Fruit fly (Drosophila melanogaster) whole organism, adult: ENCODE data around the gene CG1983.

ENCODE experiments used
- CG11617 ChIP-seq: fragments of 200-800 bp; sonication (Bioruptor generic); optimal IDR thresholded peaks from 2 replicates; lab custom pipeline; 2017; ENCODE audit warnings: mild to moderate bottlenecking, missing biosample characterization, missing genetic modification reagents, missing genetic modification characterization
- CG12768 ChIP-seq: fragments of 200-800 bp; sonication (Bioruptor generic); optimal IDR thresholded peaks from 2 replicates; lab custom pipeline; 2017; ENCODE audit warnings: missing biosample characterization, missing genetic modification characterization, mild to moderate bottlenecking, moderate library complexity, missing genetic modification reagents
- CG14711 ChIP-seq: fragments of 200-800 bp; sonication (Bioruptor generic); optimal IDR thresholded peaks from 2 replicates; lab custom pipeline; 2018; ENCODE audit warnings: missing biosample characterization, mild to moderate bottlenecking, missing genetic modification characterization, moderate library complexity
- CG1620 ChIP-seq: fragments of 200-800 bp; sonication (Bioruptor generic); optimal IDR thresholded peaks from 2 replicates; lab custom pipeline; 2016; ENCODE audit warnings: missing biosample characterization, missing genetic modification characterization
- CG33017 ChIP-seq: fragments of 200-800 bp; sonication (Bioruptor generic); optimal IDR thresholded peaks from 2 replicates; lab custom pipeline; 2018; ENCODE audit warnings: missing biosample characterization, mild to moderate bottlenecking, missing genetic modification characterization, moderate library complexity
- CG5204 ChIP-seq: fragments of 200-800 bp; sonication (Bioruptor generic); optimal IDR thresholded peaks from 2 replicates; lab custom pipeline; 2016; ENCODE audit warnings: missing biosample characterization, missing genetic modification characterization
- CG7045 ChIP-seq: fragments of 200-800 bp; sonication (Bioruptor generic); optimal IDR thresholded peaks from 2 replicates; lab custom pipeline; 2017; ENCODE audit warnings: missing biosample characterization, mild to moderate bottlenecking, missing genetic modification characterization
- CG7101 ChIP-seq: fragments of 200-800 bp; sonication (Bioruptor generic); optimal IDR thresholded peaks from 2 replicates; lab custom pipeline; 2018; ENCODE audit warnings: missing biosample characterization, mild to moderate bottlenecking, missing genetic modification characterization, moderate library complexity
- Clk ChIP-seq: fragments of 200-800 bp; sonication (Bioruptor generic); optimal IDR thresholded peaks from 2 replicates; lab custom pipeline; 2017; ENCODE audit warnings: missing biosample characterization, missing genetic modification characterization
- Crg-1 ChIP-seq: fragments of 200-800 bp; sonication (Bioruptor generic); optimal IDR thresholded peaks from 2 replicates; lab custom pipeline; 2016; ENCODE audit warnings: missing biosample characterization, missing genetic modification characterization
- Hr96 ChIP-seq: fragments of 200-800 bp; sonication (Bioruptor generic); optimal IDR thresholded peaks from 2 replicates; lab custom pipeline; 2016; ENCODE audit warnings: missing biosample characterization, missing genetic modification characterization
- Mnt ChIP-seq: fragments of 200-800 bp; sonication (Bioruptor generic); optimal IDR thresholded peaks from 2 replicates; lab custom pipeline; 2016; ENCODE audit warnings: missing biosample characterization, mild to moderate bottlenecking, missing genetic modification characterization
- bab1 ChIP-seq: fragments of 200-800 bp; sonication (Bioruptor generic); optimal IDR thresholded peaks from 3 replicates; lab custom pipeline; 2019; ENCODE audit warnings: missing biosample characterization, mild to moderate bottlenecking, missing genetic modification characterization, moderate library complexity
- cic ChIP-seq: fragments of 200-800 bp; sonication (Bioruptor generic); optimal IDR thresholded peaks from 2 replicates; lab custom pipeline; 2017; ENCODE audit warnings: missing biosample characterization, mild to moderate bottlenecking, missing genetic modification characterization, moderate library complexity
- cnc ChIP-seq, 2 experiments: fragments of >200 bp; optimal IDR thresholded peaks; 2 replicates each; lab custom pipeline; 2017
- kay ChIP-seq: fragments of 200-800 bp; sonication (Bioruptor generic); peaks from one replicate; lab custom pipeline; 2016; ENCODE audit warnings: missing biosample characterization, missing genetic modification characterization, borderline replicate concordance
- ovo ChIP-seq: fragments of 200-800 bp; sonication (Bioruptor generic); optimal IDR thresholded peaks from 2 replicates; lab custom pipeline; 2016; ENCODE audit warnings: missing biosample characterization, missing genetic modification characterization
- pad ChIP-seq: fragments of 200-800 bp; sonication (Bioruptor generic); optimal IDR thresholded peaks from 3 replicates; lab custom pipeline; 2017; ENCODE audit warnings: missing biosample characterization, missing genetic modification characterization, mild to moderate bottlenecking, moderate library complexity, missing genetic modification reagents
- tj ChIP-seq: fragments of 200-800 bp; sonication (Bioruptor generic); optimal IDR thresholded peaks from 3 replicates; lab custom pipeline; 2017; ENCODE audit warnings: missing biosample characterization, mild to moderate bottlenecking, missing genetic modification characterization, moderate library complexity
- toe ChIP-seq: fragments of 200-800 bp; sonication (Bioruptor generic); optimal IDR thresholded peaks from 2 replicates; lab custom pipeline; 2016; ENCODE audit warnings: missing biosample characterization, missing genetic modification characterization

The CG1983 gene

DNA sequence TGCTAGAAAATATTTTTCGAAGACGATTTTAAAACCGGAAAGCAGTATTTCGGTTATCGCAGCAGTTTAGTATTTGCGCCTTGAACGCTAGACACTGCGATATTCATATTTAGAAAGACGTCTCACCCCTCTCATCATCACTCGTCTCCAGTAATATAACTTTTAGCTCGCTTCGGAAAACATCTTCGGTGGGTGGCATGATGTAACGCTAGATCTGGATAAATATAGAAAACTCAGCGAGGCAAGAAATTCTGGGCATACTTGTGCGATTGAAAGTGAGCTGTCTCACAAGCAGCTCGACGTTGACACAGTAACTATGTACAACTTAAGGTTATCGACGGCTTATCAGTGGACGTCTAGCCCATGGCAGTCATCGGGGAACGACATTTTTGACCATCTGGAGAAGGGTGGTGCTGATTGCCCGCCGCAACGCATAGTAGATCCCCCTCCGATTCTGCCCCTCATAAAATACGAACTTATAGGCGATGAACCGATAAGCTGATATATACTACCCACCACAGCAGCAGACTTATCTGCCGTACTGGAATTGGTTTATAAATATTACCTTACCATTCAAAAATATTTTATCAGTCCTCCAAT lies 26.6 kb upstream of the CG1983 start:
- TF ChIP-seq CG33017 (tag; lab: Kevin White, UChicago) (no peak), CG14711 (tag; lab: Kevin White, UChicago) (no peak), CG7045 (GFP tag; lab: Kevin White, UChicago) (no peak), CG7101 (tag; lab: Kevin White, UChicago) (no peak), tj (GFP tag; lab: Kevin White, UChicago) (no peak), pad (GFP tag; lab: Kevin White, UChicago) (no peak), cic (no peak), toe (GFP tag; lab: Kevin White, UChicago) (no peak), CG12768 (GFP tag; lab: Kevin White, UChicago) (no peak)

DNA sequence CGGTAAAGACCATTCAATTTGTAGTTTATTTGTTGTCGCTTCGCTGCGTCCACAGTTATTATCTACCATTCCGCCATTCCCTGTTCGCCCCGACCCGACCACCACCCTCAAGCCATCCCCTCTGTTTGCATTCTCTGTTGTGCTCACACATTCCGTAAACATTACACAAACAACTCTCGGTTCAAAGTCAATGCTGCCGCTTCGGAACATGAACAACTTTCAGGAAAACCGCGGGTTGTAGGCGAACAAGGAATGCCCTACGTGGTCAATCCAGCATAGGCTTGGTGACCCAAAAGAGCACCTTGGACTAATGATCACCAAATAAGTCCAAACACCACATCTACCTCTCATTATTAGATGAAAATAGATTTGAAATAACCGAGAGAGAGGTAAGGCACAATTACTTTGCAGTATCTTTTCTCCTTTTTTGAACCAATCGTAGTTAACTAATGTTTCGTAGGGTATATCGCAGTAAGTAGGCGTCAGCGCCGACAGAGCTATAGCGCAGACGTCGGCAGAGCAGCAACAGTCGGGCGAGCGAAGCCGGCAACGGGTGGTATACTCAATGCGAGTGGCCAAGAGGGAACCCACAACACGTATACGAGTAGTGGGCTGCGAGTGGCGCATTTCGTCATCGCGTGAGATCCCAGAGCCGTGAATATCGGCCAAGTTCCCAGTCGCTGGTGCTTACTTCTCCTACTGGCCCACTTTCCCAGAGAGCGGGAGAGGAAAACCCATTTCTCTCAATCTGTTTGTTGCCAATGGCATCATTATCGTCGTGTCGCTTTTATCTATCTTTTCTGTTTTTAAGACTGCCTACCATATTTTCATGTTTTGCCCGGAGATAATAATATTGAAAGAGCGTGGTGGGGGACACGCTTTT lies 25.8 kb upstream of the CG1983 start:
- TF ChIP-seq tj (GFP tag; lab: Kevin White, UChicago) = peak; percentile 57
- peak; percentile 34 for TF ChIP-seq ovo (GFP tag; lab: Kevin White, UChicago)
- peak; percentile 58 for TF ChIP-seq Crg-1 (GFP tag; lab: Kevin White, UChicago)
- peak; percentile 91 for TF ChIP-seq toe (GFP tag; lab: Kevin White, UChicago)
- peak; percentile 90 for TF ChIP-seq CG7045 (GFP tag; lab: Kevin White, UChicago)
- TF ChIP-seq Hr96 (GFP tag; lab: Kevin White, UChicago) = peak; percentile 94
- peak; percentile 91 for TF ChIP-seq CG11617 (GFP tag; lab: Kevin White, UChicago)
- peak; percentile 45 for TF ChIP-seq kay
- TF ChIP-seq bab1 (GFP tag; lab: Kevin White, UChicago) = peak; percentile 76
- peak; percentile 81 for TF ChIP-seq CG14711 (tag; lab: Kevin White, UChicago)
- TF ChIP-seq Mnt (GFP tag; lab: Kevin White, UChicago) = peak; percentile 71
- peak; percentile 84 for TF ChIP-seq Clk (GFP tag; lab: Kevin White, UChicago)
- peak; percentile 89 for TF ChIP-seq CG12768 (GFP tag; lab: Kevin White, UChicago)
- TF ChIP-seq CG33017 (tag; lab: Kevin White, UChicago) = peak; percentile 82
- peak; percentile 69 for TF ChIP-seq cic
- peak; percentile 50 for TF ChIP-seq CG1620
- TF ChIP-seq CG7101 (tag; lab: Kevin White, UChicago) = peak; percentile 85
- peak; percentile 87 for TF ChIP-seq CG5204 (GFP tag; lab: Kevin White, UChicago)
- TF ChIP-seq pad (GFP tag; lab: Kevin White, UChicago) = peak; percentile 66
- TF ChIP-seq cnc (optimal IDR thresholded peaks at IDR 0.05; lab: Kevin White, UChicago) = no peak

DNA sequence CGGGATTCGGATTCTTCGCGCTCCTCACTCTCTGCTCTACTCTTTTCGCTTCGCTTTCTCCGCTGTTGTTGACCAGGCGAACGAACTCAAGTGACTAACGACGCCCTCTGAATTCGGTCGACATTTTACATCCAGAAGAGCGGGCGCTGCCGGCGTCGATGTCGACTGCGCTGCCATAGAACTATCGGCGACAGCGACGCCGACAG lies 25.3 kb upstream of the CG1983 start, which contains the start of gene CG9743:
Gene CG9743 (minus strand): TSS at position 101 of the 206 bp plus-strand sequence.
- TF ChIP-seq CG7101 (tag; lab: Kevin White, UChicago) (no peak), tj (GFP tag; lab: Kevin White, UChicago) (no peak)

DNA sequence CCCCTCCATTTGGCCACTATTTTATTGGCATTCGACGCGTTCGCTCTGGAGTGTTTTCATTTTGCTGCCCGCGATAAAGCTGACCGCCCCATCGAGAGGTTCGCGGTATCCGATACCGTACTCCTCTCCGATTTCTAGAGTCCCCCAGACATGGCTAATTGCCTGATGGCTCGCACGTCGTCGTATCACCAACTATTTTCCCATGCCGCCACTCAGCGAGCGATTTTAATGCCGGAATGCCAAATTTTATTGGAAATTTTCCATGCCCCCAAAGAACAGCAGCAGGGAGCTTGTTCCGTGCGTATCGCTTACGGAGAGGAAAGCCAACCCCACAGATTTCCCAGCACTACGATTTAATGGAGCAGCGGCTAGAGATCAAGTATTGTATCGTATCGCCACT lies 23.6 kb upstream of the CG1983 start:
- TF ChIP-seq Crg-1 (GFP tag; lab: Kevin White, UChicago) (no peak), CG7045 (GFP tag; lab: Kevin White, UChicago) (no peak), CG14711 (tag; lab: Kevin White, UChicago) (no peak), CG11617 (GFP tag; lab: Kevin White, UChicago) (no peak), pad (GFP tag; lab: Kevin White, UChicago) (no peak), CG1620 (no peak), Clk (GFP tag; lab: Kevin White, UChicago) (no peak), Mnt (GFP tag; lab: Kevin White, UChicago) (peak; percentile 29), CG12768 (GFP tag; lab: Kevin White, UChicago) (peak; percentile 4), cic (peak; percentile 39), tj (GFP tag; lab: Kevin White, UChicago) (peak; percentile 4)

DNA sequence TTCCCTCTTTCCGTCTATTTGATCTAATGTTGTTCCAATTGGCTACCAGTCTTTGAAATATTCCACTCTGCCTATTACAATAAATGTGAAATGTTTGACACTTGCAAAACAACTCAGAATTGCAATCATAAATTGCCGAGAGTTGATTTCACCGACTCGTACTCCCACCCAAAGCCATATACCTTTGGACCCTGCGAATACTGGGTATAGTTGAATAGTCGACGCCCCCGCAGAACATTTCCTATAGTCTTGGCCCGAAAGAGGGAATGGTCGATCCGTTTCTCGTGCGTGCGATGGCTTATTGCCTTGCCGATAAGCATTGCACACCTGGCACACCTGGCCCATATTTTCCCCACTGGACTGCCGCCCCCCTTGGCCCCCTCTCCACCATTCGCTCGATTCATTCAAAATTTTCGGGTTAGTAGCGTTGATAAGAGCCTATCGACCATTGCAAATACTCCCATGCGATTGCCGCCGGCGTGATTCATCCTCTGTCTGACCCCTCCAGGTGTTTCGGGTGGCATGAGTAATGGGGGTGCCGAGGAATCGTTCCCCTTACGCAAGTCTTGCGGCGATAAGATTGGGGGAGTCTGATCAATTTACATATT lies 22.7 kb upstream of the CG1983 start:
- TF ChIP-seq pad (GFP tag; lab: Kevin White, UChicago) = no peak
- TF ChIP-seq kay = peak; percentile 61
- TF ChIP-seq cic = peak; percentile 12

DNA sequence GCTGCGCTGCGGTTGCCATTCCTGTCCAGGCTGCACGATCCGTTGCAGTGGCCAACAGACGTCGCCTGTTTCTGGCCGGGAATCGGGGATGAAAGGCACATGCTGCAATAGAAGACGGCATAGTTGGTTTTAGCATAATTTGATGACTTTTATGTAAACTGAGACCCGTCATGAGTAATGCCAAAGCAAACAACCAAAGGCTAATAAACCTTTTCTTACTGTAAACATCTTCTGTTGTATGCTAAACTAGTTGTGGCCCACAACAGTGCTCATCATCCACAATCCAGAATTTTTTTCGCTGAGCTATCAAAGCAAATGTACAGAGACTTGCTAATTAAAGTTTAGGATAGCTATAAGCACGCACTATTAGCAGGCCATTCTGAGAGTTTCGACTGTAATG lies 21.3 kb upstream of the CG1983 start:
- TF ChIP-seq Hr96 (GFP tag; lab: Kevin White, UChicago) = no peak
- TF ChIP-seq pad (GFP tag; lab: Kevin White, UChicago) = no peak
- TF ChIP-seq ovo (GFP tag; lab: Kevin White, UChicago) = no peak
- no peak for TF ChIP-seq kay
- TF ChIP-seq CG14711 (tag; lab: Kevin White, UChicago) = no peak
- TF ChIP-seq bab1 (GFP tag; lab: Kevin White, UChicago) = no peak
- no peak for TF ChIP-seq CG1620
- TF ChIP-seq Mnt (GFP tag; lab: Kevin White, UChicago) = no peak
- no peak for TF ChIP-seq CG7101 (tag; lab: Kevin White, UChicago)
